Fruit fly (Drosophila melanogaster) whole organism, wandering third instar larva: ENCODE results near the gene CCT1.
A peak's percentile ranks its signal among the peaks of the same experiment; 100 is the strongest.

Experiments used
- Abd-B ChIP-seq: fragments of >200 bp; optimal IDR thresholded peaks from 2 replicates; lab custom pipeline; 2017; ENCODE audit warnings: missing biosample characterization, missing genetic modification characterization
- CG32264 ChIP-seq: fragments of 200-800 bp; sonication (Bioruptor generic); optimal IDR thresholded peaks from 2 replicates; lab custom pipeline; 2016; ENCODE audit warnings: missing biosample characterization, missing genetic modification characterization
- CG9705 ChIP-seq: fragments of 200-800 bp; sonication (Bioruptor generic); optimal IDR thresholded peaks from 2 replicates; lab custom pipeline; 2018; ENCODE audit warnings: missing biosample characterization, mild to moderate bottlenecking, missing genetic modification characterization
- CrebA ChIP-seq: fragments of 200-800 bp; sonication (Bioruptor generic); optimal IDR thresholded peaks from 2 replicates; lab custom pipeline; 2016; ENCODE audit warnings: missing biosample characterization, mild to moderate bottlenecking, missing genetic modification characterization, borderline replicate concordance
- Dfd ChIP-seq: fragments of >200 bp; optimal IDR thresholded peaks from 2 replicates; lab custom pipeline; 2017; ENCODE audit warnings: missing biosample characterization, missing genetic modification characterization
- Dif ChIP-seq: fragments of 200-275, 200-300 bp; sonication (Bioruptor generic); optimal IDR thresholded peaks from 2 replicates; lab custom pipeline; 2018; ENCODE audit warnings: missing biosample characterization, missing genetic modification characterization; ENCODE audit not compliant: partially characterized antibody
- GATAd ChIP-seq: sonication (Bioruptor generic); optimal IDR thresholded peaks from 2 replicates; lab custom pipeline; 2016; ENCODE audit warnings: missing biosample characterization, missing genetic modification characterization
- HLH106 ChIP-seq: fragments of 200-800 bp; optimal IDR thresholded peaks from 3 replicates; lab custom pipeline; 2019; ENCODE audit warnings: missing biosample characterization, mild to moderate bottlenecking, missing genetic modification characterization, moderate library complexity
- Hnf4 ChIP-seq: fragments of 200-800 bp; sonication (Bioruptor generic); optimal IDR thresholded peaks from 2 replicates; lab custom pipeline; 2016; ENCODE audit warnings: missing biosample characterization, mild to moderate bottlenecking, missing genetic modification characterization
- Hr78 ChIP-seq: fragments of >200 bp; optimal IDR thresholded peaks from 2 replicates; lab custom pipeline; 2017; ENCODE audit warnings: missing biosample characterization, missing genetic modification characterization
- Hr83 ChIP-seq: fragments of 200-300 bp; sonication (Bioruptor generic); optimal IDR thresholded peaks from 2 replicates; lab custom pipeline; 2016; ENCODE audit warnings: missing biosample characterization, mild to moderate bottlenecking, missing genetic modification characterization, moderate library complexity; ENCODE audit not compliant: poor library complexity, severe bottlenecking
- Jra ChIP-seq: sonication (Bioruptor generic); optimal IDR thresholded peaks from 2 replicates; lab custom pipeline; 2016; ENCODE audit warnings: missing biosample characterization, missing genetic modification characterization
- Mio ChIP-seq: sonication (Bioruptor generic); optimal IDR thresholded peaks from 2 replicates; lab custom pipeline; 2016; ENCODE audit warnings: missing biosample characterization, missing genetic modification characterization
- Myc ChIP-seq: fragments of >200 bp; optimal IDR thresholded peaks from 2 replicates; lab custom pipeline; 2017
- N ChIP-seq: fragments of >200 bp; optimal IDR thresholded peaks from 2 replicates; lab custom pipeline; 2018; ENCODE audit warnings: missing biosample characterization, missing external identifiers, missing genetic modification characterization
- OdsH ChIP-seq: fragments of 200-800 bp; sonication (Bioruptor generic); optimal IDR thresholded peaks from 2 replicates; lab custom pipeline; 2016; ENCODE audit warnings: missing biosample characterization, mild to moderate bottlenecking, missing genetic modification characterization
- Rel ChIP-seq, 2 experiments: fragments of 200-800 bp; sonication (Bioruptor generic) in 1 of 2; optimal IDR thresholded peaks; 2 replicates in 1 of 2; 3 replicates in 1 of 2; lab custom pipeline; 2016 to 2019; ENCODE audit warnings: mild to moderate bottlenecking in 2 of 2, missing biosample characterization in 2 of 2, missing genetic modification characterization in 2 of 2, moderate library complexity in 1 of 2
- Sp1 ChIP-seq: fragments of 200-800 bp; sonication (Bioruptor generic); optimal IDR thresholded peaks from 3 replicates; lab custom pipeline; 2019; ENCODE audit warnings: missing biosample characterization, mild to moderate bottlenecking, missing genetic modification characterization, moderate library complexity
- Vsx2 ChIP-seq: fragments of 200-300, 225-300 bp; sonication (Bioruptor generic); optimal IDR thresholded peaks from 2 replicates; lab custom pipeline; 2018; ENCODE audit warnings: missing biosample characterization, missing genetic modification characterization; ENCODE audit not compliant: partially characterized antibody
- br ChIP-seq: fragments of 200-800 bp; sonication (Bioruptor generic); optimal IDR thresholded peaks from 2 replicates; lab custom pipeline; 2016; ENCODE audit warnings: missing biosample characterization, missing genetic modification characterization
- brk ChIP-seq: fragments of 200-800 bp; sonication (Bioruptor generic); optimal IDR thresholded peaks from 2 replicates; lab custom pipeline; 2016; ENCODE audit warnings: missing biosample characterization, mild to moderate bottlenecking, missing genetic modification characterization
- dl ChIP-seq, 2 experiments: fragments of 175-275, 200-275 bp in 1 of 2; fragments of 200-275 bp in 1 of 2; sonication (Bioruptor generic); optimal IDR thresholded peaks; lab custom pipeline; 2018; ENCODE audit warnings: mild to moderate bottlenecking in 2 of 2, missing biosample characterization in 2 of 2, missing genetic modification characterization in 2 of 2, moderate library complexity in 2 of 2; ENCODE audit not compliant: partially characterized antibody in 2 of 2, insufficient read depth in 1 of 2
- dmrt93B ChIP-seq: fragments of 200-800 bp; sonication (Bioruptor generic); optimal IDR thresholded peaks from 2 replicates; lab custom pipeline; 2018; ENCODE audit warnings: missing biosample characterization, mild to moderate bottlenecking, missing genetic modification characterization
- dsf ChIP-seq: sonication (Bioruptor generic); optimal IDR thresholded peaks from 2 replicates; lab custom pipeline; 2016; ENCODE audit warnings: missing biosample characterization, missing genetic modification characterization, borderline replicate concordance
- ey ChIP-seq: fragments of 200-800 bp; sonication (Bioruptor generic); optimal IDR thresholded peaks from 2 replicates; lab custom pipeline; 2016; ENCODE audit warnings: missing biosample characterization, missing genetic modification characterization
- foxo ChIP-seq, 2 experiments: fragments of 200-800 bp; sonication (Bioruptor generic); optimal IDR thresholded peaks; 2 replicates in 1 of 2; 3 replicates in 1 of 2; lab custom pipeline; 2016 to 2017; ENCODE audit warnings: missing biosample characterization in 2 of 2, missing genetic modification characterization in 2 of 2
- fru ChIP-seq: fragments of 200-800 bp; sonication (Bioruptor generic); optimal IDR thresholded peaks from 3 replicates; lab custom pipeline; 2016; ENCODE audit warnings: missing biosample characterization, mild to moderate bottlenecking, missing genetic modification characterization
- h ChIP-seq: fragments of 200-800 bp; sonication (Bioruptor generic); optimal IDR thresholded peaks from 3 replicates; lab custom pipeline; 2016; ENCODE audit warnings: missing biosample characterization, mild to moderate bottlenecking, missing genetic modification characterization
- jim ChIP-seq: fragments of 175-275, 200-325 bp; sonication (Bioruptor generic); optimal IDR thresholded peaks from 2 replicates; lab custom pipeline; 2016; ENCODE audit warnings: missing biosample characterization, mild to moderate bottlenecking, missing genetic modification characterization
- lola ChIP-seq: fragments of >200 bp; optimal IDR thresholded peaks from 2 replicates; lab custom pipeline; 2017; ENCODE audit warnings: missing biosample characterization, missing genetic modification characterization
- pan ChIP-seq: fragments of >200 bp; optimal IDR thresholded peaks from 2 replicates; lab custom pipeline; 2017
- psq ChIP-seq: fragments of 200-800 bp; sonication (Bioruptor generic); optimal IDR thresholded peaks from 3 replicates; lab custom pipeline; 2017; ENCODE audit warnings: missing biosample characterization, mild to moderate bottlenecking, missing genetic modification characterization, moderate library complexity
- rgr ChIP-seq: fragments of 200-800 bp; sonication (Bioruptor generic); optimal IDR thresholded peaks from 3 replicates; lab custom pipeline; 2016; ENCODE audit warnings: missing biosample characterization, mild to moderate bottlenecking, missing genetic modification characterization
- sage ChIP-seq: fragments of 200-800 bp; sonication (Bioruptor generic); optimal IDR thresholded peaks from 2 replicates; lab custom pipeline; 2016; ENCODE audit warnings: missing biosample characterization, mild to moderate bottlenecking, missing genetic modification characterization
- sv ChIP-seq: fragments of 200-800 bp; sonication (Bioruptor generic); optimal IDR thresholded peaks from 3 replicates; lab custom pipeline; 2016; ENCODE audit warnings: missing biosample characterization, missing genetic modification characterization
- tai ChIP-seq: sonication (Bioruptor generic); optimal IDR thresholded peaks from 2 replicates; lab custom pipeline; 2016; ENCODE audit warnings: missing biosample characterization, missing genetic modification characterization
- usp ChIP-seq: fragments of >200 bp; optimal IDR thresholded peaks from 2 replicates; lab custom pipeline; 2017; ENCODE audit warnings: missing biosample characterization, missing genetic modification characterization
- woc ChIP-seq: sonication (Bioruptor generic); optimal IDR thresholded peaks from 2 replicates; lab custom pipeline; 2016; ENCODE audit warnings: missing biosample characterization, mild to moderate bottlenecking, missing genetic modification characterization

Gene CCT1

dm6 chr3R:22454397-22455334, 36.6 kb downstream of the CCT1 start:
- TF ChIP-seq dmrt93B (GFP tag; lab: Kevin White, UChicago) (no peak), Myc (no peak), Mio (GFP tag; lab: Kevin White, UChicago) (no peak)

- TF ChIP-seq Dfd (GFP tag; lab: Kevin White, UChicago) (no peak), CG32264 (GFP tag; lab: Kevin White, UChicago) (no peak), Jra (GFP tag; lab: Kevin White, UChicago) (no peak), psq (GFP tag; lab: Kevin White, UChicago) (no peak), sv (no peak), woc (GFP tag; lab: Kevin White, UChicago) (no peak), pan (no peak)
- TF ChIP-seq, all 38 proteins: peak for 0
Observed at dm6 chr3R:22449871-22450424, 41.3 kb downstream of the CCT1 start.

dm6 chr3R:22447874-22448254, 43.4 kb downstream of the CCT1 start, which contains the start of gene CG34376:
CG34376 (plus strand) TSS chr3R:22448099.
- no peak for TF ChIP-seq Mio (GFP tag; lab: Kevin White, UChicago)
- TF ChIP-seq jim (GFP tag; lab: Kevin White, UChicago): no peak
- no peak for TF ChIP-seq tai
- TF ChIP-seq Abd-B (GFP tag; lab: Kevin White, UChicago): no peak
- peak; percentile 3 for TF ChIP-seq h (GFP tag; lab: Kevin White, UChicago)
- peak; percentile 88 for TF ChIP-seq psq (GFP tag; lab: Kevin White, UChicago)
- peak; percentile 46 for TF ChIP-seq woc (GFP tag; lab: Kevin White, UChicago)
- no peak for TF ChIP-seq ey (GFP tag; lab: Kevin White, UChicago)
- TF ChIP-seq Dif (GFP tag; lab: Kevin White, UChicago): peak; percentile 36
- TF ChIP-seq dsf: no peak
- TF ChIP-seq foxo (GFP tag; optimal IDR thresholded peaks at IDR 0.05; lab: Kevin White, UChicago): no peak
- TF ChIP-seq HLH106 (tag; lab: Kevin White, UChicago): no peak
- no peak for TF ChIP-seq sv
- no peak for TF ChIP-seq Myc
- no peak for TF ChIP-seq Dfd (GFP tag; lab: Kevin White, UChicago)
- no peak for TF ChIP-seq lola (GFP tag; lab: Kevin White, UChicago)
- TF ChIP-seq Sp1 (GFP tag; lab: Kevin White, UChicago): peak; percentile 8
- no peak for TF ChIP-seq brk (GFP tag; lab: Kevin White, UChicago)
- TF ChIP-seq dl (GFP tag; optimal IDR thresholded peaks at IDR 0.05; lab: Kevin White, UChicago; ENCODE audit: insufficient read depth in 1 of 2, partially characterized antibody in 2 of 2): no peak
- no peak for TF ChIP-seq N (GFP tag; lab: Kevin White, UChicago)
- no peak for TF ChIP-seq OdsH (GFP tag; lab: Kevin White, UChicago)
- no peak for TF ChIP-seq br
- TF ChIP-seq fru: no peak
- no peak for TF ChIP-seq dmrt93B (GFP tag; lab: Kevin White, UChicago)
- TF ChIP-seq rgr (GFP tag; lab: Kevin White, UChicago): peak; percentile 8
- peak; percentile 80 for TF ChIP-seq Hr83
- no peak for TF ChIP-seq Jra (GFP tag; lab: Kevin White, UChicago)
- TF ChIP-seq Hnf4 (GFP tag; lab: Kevin White, UChicago): no peak
- TF ChIP-seq pan: no peak
- no peak for TF ChIP-seq CG32264 (GFP tag; lab: Kevin White, UChicago)
- TF ChIP-seq Rel (GFP tag; optimal IDR thresholded peaks at IDR 0.05; lab: Kevin White, UChicago): no peak
- TF ChIP-seq Rel (tag; optimal IDR thresholded peaks at IDR 0.05; lab: Kevin White, UChicago): peak; percentile 67
- TF ChIP-seq Vsx2: no peak
- no peak for TF ChIP-seq Hr78
- no peak for TF ChIP-seq CG9705 (GFP tag; lab: Kevin White, UChicago)
- no peak for TF ChIP-seq GATAd (GFP tag; lab: Kevin White, UChicago)
- TF ChIP-seq CrebA (GFP tag; lab: Kevin White, UChicago): no peak
- no peak for TF ChIP-seq sage (GFP tag; lab: Kevin White, UChicago)
- TF ChIP-seq usp (GFP tag; lab: Kevin White, UChicago): no peak
